Worm (Caenorhabditis elegans) whole organism, L2 larva: ENCODE measurements around the gene clec-181.

Source experiments
- C34F6.9 ChIP-seq: fragments of 150-350 bp; optimal IDR thresholded peaks from 2 replicates; lab custom pipeline; 2014; ENCODE audit warnings: missing biosample characterization, missing genetic modification characterization
- F13H6.1 ChIP-seq: sonication (generic microtip); optimal IDR thresholded peaks from 2 replicates; lab custom pipeline; 2016; ENCODE audit warnings: missing genetic modification characterization, missing compliant biosample characterization
- R02D3.7 ChIP-seq: fragments of 150-350 bp; optimal IDR thresholded peaks from 2 replicates; lab custom pipeline; 2014; ENCODE audit warnings: missing biosample characterization, missing genetic modification characterization
- Y55F3AM.14 ChIP-seq: fragments of 200-800 bp; sonication (Bioruptor generic); optimal IDR thresholded peaks from 2 replicates; lab custom pipeline; 2018; ENCODE audit warnings: mild to moderate bottlenecking, missing genetic modification characterization, missing compliant biosample characterization
- ZK546.5 ChIP-seq: sonication (generic microtip); optimal IDR thresholded peaks from 2 replicates; lab custom pipeline; 2017; ENCODE audit warnings: missing biosample characterization, missing genetic modification characterization
- aly-2 ChIP-seq: fragments of 150-350 bp; optimal IDR thresholded peaks from 2 replicates; lab custom pipeline; 2014; ENCODE audit warnings: missing biosample characterization, missing genetic modification characterization
- ama-1 ChIP-seq: fragments of 150-350 bp; optimal IDR thresholded peaks from 2 replicates; lab custom pipeline; 2018; ENCODE audit warnings: inconsistent platforms
- blmp-1 ChIP-seq: sonication (generic microtip); optimal IDR thresholded peaks from 2 replicates; lab custom pipeline; 2017; ENCODE audit warnings: missing genetic modification characterization, mild to moderate bottlenecking, missing compliant biosample characterization, antibody characterized with exemption, moderate library complexity; ENCODE audit not compliant: insufficient read depth
- ceh-16 ChIP-seq: fragments of 150-350 bp; optimal IDR thresholded peaks from 2 replicates; lab custom pipeline; 2014; ENCODE audit warnings: missing biosample characterization, missing genetic modification characterization
- ceh-82 ChIP-seq: fragments of 150-350 bp; optimal IDR thresholded peaks from 2 replicates; lab custom pipeline; 2014; ENCODE audit warnings: missing biosample characterization, missing genetic modification characterization
- crh-2 ChIP-seq: sonication (generic microtip); optimal IDR thresholded peaks from 2 replicates; lab custom pipeline; 2017; ENCODE audit warnings: missing biosample characterization, missing genetic modification characterization
- dmd-4 ChIP-seq: sonication (generic microtip); optimal IDR thresholded peaks from 2 replicates; lab custom pipeline; 2017; ENCODE audit warnings: missing biosample characterization, missing genetic modification characterization
- egl-27 ChIP-seq: sonication (generic microtip); optimal IDR thresholded peaks from 3 replicates; lab custom pipeline; 2017; ENCODE audit warnings: missing biosample characterization, missing genetic modification reagents, missing genetic modification characterization
- elt-1 ChIP-seq: fragments of 150-350 bp; optimal IDR thresholded peaks from 2 replicates; lab custom pipeline; 2014; ENCODE audit warnings: missing biosample characterization, missing genetic modification characterization
- fos-1 ChIP-seq: fragments of 150-350 bp; optimal IDR thresholded peaks from 2 replicates; lab custom pipeline; 2014; ENCODE audit warnings: missing biosample characterization, missing genetic modification characterization
- gmeb-1 ChIP-seq: fragments of 150-350 bp; optimal IDR thresholded peaks from 2 replicates; lab custom pipeline; 2014; ENCODE audit warnings: missing biosample characterization, missing genetic modification characterization
- lin-11 ChIP-seq: fragments of 150-350 bp; sonication (generic microtip); optimal IDR thresholded peaks from 2 replicates; lab custom pipeline; 2014; ENCODE audit warnings: missing biosample characterization, missing genetic modification characterization, inconsistent platforms, mixed read lengths
- lin-39 ChIP-seq: fragments of 150-350 bp; optimal IDR thresholded peaks from 2 replicates; lab custom pipeline; 2014; ENCODE audit warnings: missing biosample characterization, missing genetic modification reagents, missing genetic modification characterization
- lsy-2 ChIP-seq, 2 experiments: fragments of 150-350 bp in 1 of 2; sonication (generic microtip) in 1 of 2; optimal IDR thresholded peaks; 2 replicates each; lab custom pipeline; 2014 to 2017; ENCODE audit warnings: missing biosample characterization in 2 of 2, missing genetic modification characterization in 2 of 2
- mab-5 ChIP-seq: fragments of 150-350 bp; optimal IDR thresholded peaks from 2 replicates; lab custom pipeline; 2014; ENCODE audit warnings: missing biosample characterization, missing genetic modification characterization
- mbf-1 ChIP-seq: sonication (generic microtip); optimal IDR thresholded peaks from 2 replicates; lab custom pipeline; 2017; ENCODE audit warnings: missing biosample characterization, missing genetic modification characterization
- nhr-11 ChIP-seq: fragments of 150-350 bp; optimal IDR thresholded peaks from 2 replicates; lab custom pipeline; 2014; ENCODE audit warnings: missing biosample characterization, missing genetic modification characterization
- nhr-129 ChIP-seq: fragments of 150-350 bp; optimal IDR thresholded peaks from 2 replicates; lab custom pipeline; 2014; ENCODE audit warnings: missing biosample characterization, missing genetic modification characterization
- nhr-21 ChIP-seq: fragments of 150-350 bp; optimal IDR thresholded peaks from 2 replicates; lab custom pipeline; 2014; ENCODE audit warnings: missing biosample characterization, missing genetic modification characterization
- nhr-23 ChIP-seq: fragments of 150-350 bp; optimal IDR thresholded peaks from 2 replicates; lab custom pipeline; 2014; ENCODE audit warnings: missing biosample characterization, missing genetic modification reagents, missing genetic modification characterization
- nhr-237 ChIP-seq: fragments of 150-350 bp; optimal IDR thresholded peaks from 2 replicates; lab custom pipeline; 2014; ENCODE audit warnings: missing biosample characterization, missing genetic modification characterization
- nhr-25 ChIP-seq: fragments of 150-350 bp; sonication (generic microtip); optimal IDR thresholded peaks from 3 replicates; lab custom pipeline; 2014; ENCODE audit warnings: missing biosample characterization, missing genetic modification characterization
- nhr-6 ChIP-seq: fragments of 150-350 bp; optimal IDR thresholded peaks from 2 replicates; lab custom pipeline; 2014; ENCODE audit warnings: missing biosample characterization, missing genetic modification characterization
- nhr-77 ChIP-seq: fragments of 150-350 bp; optimal IDR thresholded peaks from 2 replicates; lab custom pipeline; 2014; ENCODE audit warnings: missing biosample characterization, missing genetic modification characterization
- sem-4 ChIP-seq: fragments of 150-350 bp; optimal IDR thresholded peaks from 2 replicates; lab custom pipeline; 2014; ENCODE audit warnings: missing biosample characterization, missing genetic modification reagents, missing genetic modification characterization
- skn-1 ChIP-seq: sonication (generic microtip); optimal IDR thresholded peaks from 2 replicates; lab custom pipeline; 2017; ENCODE audit warnings: missing biosample characterization, missing genetic modification characterization
- sma-9 ChIP-seq, 2 experiments: fragments of 150-350 bp in 1 of 2; sonication (generic microtip) in 1 of 2; optimal IDR thresholded peaks; 2 replicates each; lab custom pipeline; 2014 to 2016; ENCODE audit warnings: missing genetic modification characterization in 2 of 2, mild to moderate bottlenecking in 1 of 2, missing biosample characterization in 1 of 2, missing compliant biosample characterization in 1 of 2, missing genetic modification reagents in 1 of 2, moderate library complexity in 1 of 2
- snpc-4 ChIP-seq: fragments of 150-350 bp; optimal IDR thresholded peaks from 2 replicates; lab custom pipeline; 2014; ENCODE audit warnings: missing biosample characterization, missing genetic modification characterization
- unc-39 ChIP-seq: fragments of 150-350 bp; optimal IDR thresholded peaks from 2 replicates; lab custom pipeline; 2014; ENCODE audit warnings: missing biosample characterization, missing genetic modification characterization
- unc-55 ChIP-seq: fragments of 150-350 bp; sonication (generic microtip); optimal IDR thresholded peaks from 3 replicates; lab custom pipeline; 2014; ENCODE audit warnings: missing biosample characterization, missing genetic modification reagents, missing genetic modification characterization
- unc-62 ChIP-seq: fragments of 150-350 bp; optimal IDR thresholded peaks from 2 replicates; lab custom pipeline; 2014; ENCODE audit warnings: missing biosample characterization, missing genetic modification reagents, missing genetic modification characterization
- zag-1 ChIP-seq: fragments of 150-350 bp; optimal IDR thresholded peaks from 2 replicates; lab custom pipeline; 2014; ENCODE audit warnings: missing biosample characterization, missing genetic modification characterization

clec-181 gene

ce11 chrIV:8587605-8588004 lies 8.3 kb upstream of the clec-181 start:
- peak; percentile 45 for TF ChIP-seq crh-2
- TF ChIP-seq elt-1 (tag; lab: Kevin White, UChicago): no peak
- TF ChIP-seq egl-27 (tag; lab: Kevin White, UChicago): no peak
- TF ChIP-seq F13H6.1 (tag; lab: Kevin White, UChicago): no peak
- TF ChIP-seq sma-9 (GFP tag; optimal IDR thresholded peaks at IDR 0.05; lab: Kevin White, UChicago): peak; percentile 16
- no peak for TF ChIP-seq sma-9 (tag; optimal IDR thresholded peaks at IDR 0.05; lab: Kevin White, UChicago)
- TF ChIP-seq C34F6.9 (tag; lab: Kevin White, UChicago): peak; percentile 29
- TF ChIP-seq ZK546.5: no peak

- TF ChIP-seq ceh-82 (tag; lab: Kevin White, UChicago) (no peak), mab-5 (tag; lab: Kevin White, UChicago) (no peak), C34F6.9 (tag; lab: Kevin White, UChicago) (no peak), ama-1 (no peak), Y55F3AM.14 (GFP tag; lab: Kevin White, UChicago) (no peak), fos-1 (tag; lab: Kevin White, UChicago) (no peak), ceh-16 (tag; lab: Kevin White, UChicago) (no peak), unc-39 (tag; lab: Kevin White, UChicago) (no peak), lin-11 (tag; lab: Kevin White, UChicago) (no peak), F13H6.1 (tag; lab: Kevin White, UChicago) (no peak), lsy-2 (tag; optimal IDR thresholded peaks at IDR 0.05; lab: Kevin White, UChicago) (no peak), nhr-23 (tag; lab: Kevin White, UChicago) (no peak), sma-9 (GFP tag; optimal IDR thresholded peaks at IDR 0.05; lab: Kevin White, UChicago) (no peak), sma-9 (tag; optimal IDR thresholded peaks at IDR 0.05; lab: Kevin White, UChicago) (no peak)
- TF ChIP-seq, all 48 proteins: peak for 0
Observed at ce11 chrIV:8595317-8595716, 550 bp upstream of the clec-181 start, which contains the start of gene Y59H11AR.3. Y59H11AR.3 (minus strand) TSS chrIV:8595417.

- peak; percentile 56 for TF ChIP-seq unc-55 (GFP tag; lab: Kevin White, UChicago)
- TF ChIP-seq C34F6.9 (tag; lab: Kevin White, UChicago): peak; percentile 54
- no peak for TF ChIP-seq sem-4 (tag; lab: Kevin White, UChicago)
- TF ChIP-seq unc-62 (GFP tag; lab: Kevin White, UChicago): no peak
- peak; percentile 13 for TF ChIP-seq gmeb-1
- no peak for TF ChIP-seq unc-39 (tag; lab: Kevin White, UChicago)
- no peak for TF ChIP-seq mab-5 (tag; lab: Kevin White, UChicago)
- no peak for TF ChIP-seq lin-39 (tag; lab: Kevin White, UChicago)
- peak; percentile 5 for TF ChIP-seq crh-2
- TF ChIP-seq lsy-2 (tag; optimal IDR thresholded peaks at IDR 0.05; lab: Kevin White, UChicago): peak; percentile 8 to 57
- peak; percentile 1 for TF ChIP-seq blmp-1 (tag; lab: Kevin White, UChicago)
- peak; percentile 24 for TF ChIP-seq nhr-129 (tag; lab: Kevin White, UChicago)
- TF ChIP-seq aly-2 (tag; lab: Kevin White, UChicago): no peak
- no peak for TF ChIP-seq elt-1 (tag; lab: Kevin White, UChicago)
- TF ChIP-seq sma-9 (GFP tag; optimal IDR thresholded peaks at IDR 0.05; lab: Kevin White, UChicago): peak; percentile 52
- TF ChIP-seq sma-9 (tag; optimal IDR thresholded peaks at IDR 0.05; lab: Kevin White, UChicago): no peak
- TF ChIP-seq nhr-77: no peak
- TF ChIP-seq Y55F3AM.14 (GFP tag; lab: Kevin White, UChicago): no peak
- TF ChIP-seq, all 48 proteins: peak for 8
Observed at ce11 chrIV:8597504-8597903, 1.6 kb downstream of the clec-181 start.

- TF ChIP-seq nhr-21 (no peak), fos-1 (tag; lab: Kevin White, UChicago) (no peak), sma-9 (GFP tag; optimal IDR thresholded peaks at IDR 0.05; lab: Kevin White, UChicago) (peak; percentile 6), sma-9 (tag; optimal IDR thresholded peaks at IDR 0.05; lab: Kevin White, UChicago) (no peak)
Observed at ce11 chrIV:8600712-8601330, 5.0 kb downstream of the clec-181 start, which contains the start of gene Y59H11AR.4. Y59H11AR.4 (minus strand) TSS chrIV:8600762.

- TF ChIP-seq zag-1 (tag; lab: Kevin White, UChicago) (no peak), lin-11 (tag; lab: Kevin White, UChicago) (no peak), egl-27 (tag; lab: Kevin White, UChicago) (no peak), crh-2 (no peak)
Observed at ce11 chrIV:8602877-8603276, 7.0 kb downstream of the clec-181 start, which contains the start of gene Y59H11AR.10. Y59H11AR.10 (plus strand) TSS chrIV:8603177.

ce11 chrIV:8605217-8605616 lies 9.3 kb downstream of the clec-181 start:
- peak; percentile 48 for TF ChIP-seq nhr-129 (tag; lab: Kevin White, UChicago)
- no peak for TF ChIP-seq egl-27 (tag; lab: Kevin White, UChicago)
- TF ChIP-seq skn-1 (tag; lab: Kevin White, UChicago): no peak
- TF ChIP-seq snpc-4 (tag; lab: Kevin White, UChicago): no peak
- TF ChIP-seq lsy-2 (tag; optimal IDR thresholded peaks at IDR 0.05; lab: Kevin White, UChicago): peak in 1 of 2 experiments; percentile 49
- TF ChIP-seq dmd-4 (tag; lab: Kevin White, UChicago): no peak
- TF ChIP-seq sem-4 (tag; lab: Kevin White, UChicago): no peak
- no peak for TF ChIP-seq unc-62 (GFP tag; lab: Kevin White, UChicago)
- no peak for TF ChIP-seq R02D3.7 (tag; lab: Kevin White, UChicago)
- no peak for TF ChIP-seq mab-5 (tag; lab: Kevin White, UChicago)
- TF ChIP-seq lin-11 (tag; lab: Kevin White, UChicago): no peak
- TF ChIP-seq gmeb-1: no peak
- TF ChIP-seq ama-1: no peak
- no peak for TF ChIP-seq nhr-11 (tag; lab: Kevin White, UChicago)
- TF ChIP-seq lin-39 (tag; lab: Kevin White, UChicago): no peak
- TF ChIP-seq Y55F3AM.14 (GFP tag; lab: Kevin White, UChicago): no peak
- peak; percentile 13 for TF ChIP-seq nhr-6 (tag; lab: Kevin White, UChicago)
- no peak for TF ChIP-seq mbf-1
- TF ChIP-seq nhr-25: no peak
- no peak for TF ChIP-seq zag-1 (tag; lab: Kevin White, UChicago)
- no peak for TF ChIP-seq nhr-237
